Worm (Caenorhabditis elegans): ENCODE measurements around the gene nas-17.
"Not testable (repeated sequence)": the region's sequence is repeated elsewhere in the genome, so short reads cannot be mapped to it uniquely, and the experiment has no call there.

DNA sequence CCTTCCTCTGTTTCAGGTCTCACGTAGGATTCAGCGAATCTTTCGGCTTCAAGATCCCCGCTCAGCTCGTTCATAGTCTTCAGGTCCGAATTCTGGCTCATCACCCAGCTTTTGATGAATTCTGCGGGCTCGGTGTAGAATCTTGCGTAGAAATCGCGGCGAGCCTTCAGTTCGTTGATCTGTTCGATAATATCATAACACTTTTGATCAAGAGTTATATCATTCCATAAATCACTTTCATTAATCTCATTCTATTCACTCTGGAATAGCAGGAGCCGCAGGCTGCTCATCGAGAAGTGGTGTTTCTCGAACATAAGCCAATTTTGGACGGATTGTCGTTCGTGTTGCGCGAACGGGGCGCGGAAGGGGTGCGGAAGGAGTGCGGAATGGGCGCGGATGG, 3.7 kb upstream of the nas-17 start, which contains the start of gene K03B8.4:
- not testable (repeated sequence) for TF ChIP-seq dao-5, him-1 (tag; optimal IDR thresholded peaks at IDR 0.05)

Data from whole organism, L4/young adult.